Worm (Caenorhabditis elegans) whole organism, L2 larva: ENCODE results near the gene gyf-1.

Source experiments
- nhr-23 ChIP-seq: fragments of 150-350 bp; optimal IDR thresholded peaks from 2 replicates; lab custom pipeline; 2014; ENCODE audit warnings: missing biosample characterization, missing genetic modification reagents, missing genetic modification characterization
- nhr-6 ChIP-seq: fragments of 150-350 bp; optimal IDR thresholded peaks from 2 replicates; lab custom pipeline; 2014; ENCODE audit warnings: missing biosample characterization, missing genetic modification characterization
- ztf-11 ChIP-seq: sonication (generic microtip); optimal IDR thresholded peaks from 2 replicates; lab custom pipeline; 2017; ENCODE audit warnings: missing biosample characterization, missing genetic modification characterization

DNA sequence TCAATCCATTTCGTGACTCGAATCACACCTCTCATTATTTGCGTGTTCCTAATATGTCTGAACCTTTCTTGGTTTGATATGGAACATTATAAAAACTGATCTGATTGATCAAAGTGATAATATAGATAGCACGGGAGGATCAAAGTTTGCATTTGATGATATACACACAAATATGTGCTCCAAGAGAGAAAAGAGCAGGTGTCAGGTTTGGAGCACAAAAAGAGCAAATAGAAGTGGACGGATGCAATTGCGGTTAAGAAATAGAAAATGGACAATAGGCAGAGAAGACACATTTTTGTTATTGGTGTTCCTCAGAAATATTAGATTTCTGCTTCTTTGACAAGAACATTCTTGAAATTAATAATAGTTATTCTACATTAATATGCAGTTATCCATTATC lies 14.7 kb downstream of the gyf-1 start, which contains the start of gene C18H9.1:
- no peak for TF ChIP-seq ztf-11 (tag; lab: Kevin White, UChicago)
- TF ChIP-seq nhr-6 = no peak
- TF ChIP-seq nhr-23 (tag; lab: Kevin White, UChicago) = no peak
